Worm (Caenorhabditis elegans) whole organism, young adult: ENCODE data around the gene srlf-15.
A peak's percentile ranks its signal among the peaks of the same experiment; 100 is the strongest.

Experiments
- B0019.2 ChIP-seq: fragments of 200-800 bp; sonication (Bioruptor generic); conservative IDR thresholded peaks from 2 replicates; pipeline ENCODE4 v1.3.6; 2022; ENCODE audit warnings: missing genetic modification reagents, missing genetic modification characterization, missing compliant biosample characterization
- F55B11.4 ChIP-seq: sonication (generic microtip); optimal IDR thresholded peaks from 2 replicates; lab custom pipeline; 2016; ENCODE audit warnings: missing compliant biosample characterization, missing genetic modification characterization, borderline replicate concordance; ENCODE audit not compliant: insufficient read depth
- F57C9.4 ChIP-seq: sonication (generic microtip); optimal IDR thresholded peaks from 2 replicates; lab custom pipeline; 2017; ENCODE audit warnings: mild to moderate bottlenecking, missing genetic modification characterization, missing compliant biosample characterization
- T07F8.4 ChIP-seq: sonication (generic microtip); optimal IDR thresholded peaks from 2 replicates; lab custom pipeline; 2016; ENCODE audit warnings: mild to moderate bottlenecking, missing genetic modification characterization, moderate library complexity, missing compliant biosample characterization
- Y67H2A.10 ChIP-seq: fragments of 200-800 bp; sonication (Bioruptor generic); conservative IDR thresholded peaks from 2 replicates; pipeline ENCODE4 v1.3.6; 2022; ENCODE audit warnings: missing genetic modification reagents, missing genetic modification characterization, missing compliant biosample characterization
- Y79H2A.3 ChIP-seq: fragments of 200-800 bp; sonication (Bioruptor generic); conservative IDR thresholded peaks from 2 replicates; pipeline ENCODE4 v1.3.6; 2022; ENCODE audit warnings: missing genetic modification reagents, missing genetic modification characterization, missing compliant biosample characterization
- ZK185.1 ChIP-seq: sonication (generic microtip); optimal IDR thresholded peaks from 2 replicates; lab custom pipeline; 2016; ENCODE audit warnings: mild to moderate bottlenecking, missing genetic modification characterization, missing compliant biosample characterization; ENCODE audit not compliant: poor library complexity, severe bottlenecking
- ama-1 ChIP-seq, 3 experiments: fragments of 150-350 bp in 1 of 3; sonication (generic microtip) in 2 of 3; optimal IDR thresholded peaks; 2 replicates each; lab custom pipeline; 2014 to 2018; ENCODE audit warnings: missing biosample characterization in 2 of 3, missing genetic modification characterization in 2 of 3, missing genetic modification reagents in 2 of 3
- attf-6 ChIP-seq: fragments of 200-800 bp; sonication (Bioruptor generic); IDR thresholded peaks from 2 replicates; pipeline ENCODE4 v1.3.6; 2022; ENCODE audit warnings: missing genetic modification reagents, missing genetic modification characterization, missing compliant biosample characterization
- ceh-27 ChIP-seq: fragments of 200-800 bp; sonication (Bioruptor generic); optimal IDR thresholded peaks from 2 replicates; lab custom pipeline; 2018; ENCODE audit warnings: mild to moderate bottlenecking, missing genetic modification characterization, moderate library complexity, missing compliant biosample characterization
- ceh-40 ChIP-seq: fragments of 200-800 bp; sonication (Bioruptor generic); IDR thresholded peaks from 2 replicates; pipeline ENCODE4 v1.3.6; 2022; ENCODE audit warnings: missing genetic modification characterization, missing compliant biosample characterization
- ceh-58 ChIP-seq: fragments of 200-800 bp; sonication (Bioruptor generic); IDR thresholded peaks from 2 replicates; pipeline ENCODE4 v1.3.6; 2022; ENCODE audit warnings: missing genetic modification characterization, missing compliant biosample characterization
- ceh-79 ChIP-seq: sonication (generic microtip); optimal IDR thresholded peaks from 2 replicates; lab custom pipeline; 2017; ENCODE audit warnings: mild to moderate bottlenecking, missing genetic modification characterization, missing compliant biosample characterization
- chd-7 ChIP-seq: sonication (generic microtip); optimal IDR thresholded peaks from 2 replicates; lab custom pipeline; 2016; ENCODE audit warnings: mild to moderate bottlenecking, missing genetic modification characterization, moderate library complexity, missing compliant biosample characterization
- dox-1 ChIP-seq: fragments of 200-800 bp; sonication (Bioruptor generic); IDR thresholded peaks from 2 replicates; pipeline ENCODE4 v1.3.6; 2022; ENCODE audit warnings: missing genetic modification reagents, missing genetic modification characterization, missing compliant biosample characterization
- dpl-1 ChIP-seq: fragments of 150-350 bp; optimal IDR thresholded peaks from 2 replicates; lab custom pipeline; 2014; ENCODE audit warnings: missing biosample characterization, missing genetic modification reagents, missing genetic modification characterization
- hlh-12 ChIP-seq: sonication (generic microtip); optimal IDR thresholded peaks from 2 replicates; lab custom pipeline; 2016; ENCODE audit warnings: missing genetic modification characterization, missing compliant biosample characterization
- hrde-1 ChIP-seq: sonication (generic microtip); optimal IDR thresholded peaks from 2 replicates; lab custom pipeline; 2016; ENCODE audit warnings: missing genetic modification characterization, mild to moderate bottlenecking, missing compliant biosample characterization, moderate library complexity, missing genotype, missing genetic modification reagents, borderline replicate concordance
- let-526 ChIP-seq: fragments of 200-800 bp; sonication (Bioruptor generic); IDR thresholded peaks from 2 replicates; pipeline ENCODE4 v1.3.6; 2022; ENCODE audit warnings: missing genetic modification reagents, missing genetic modification characterization, missing compliant biosample characterization
- lin-35 ChIP-seq, 3 experiments: fragments of 150-350 bp in 2 of 3; sonication (generic microtip) in 1 of 3; optimal IDR thresholded peaks; 2 replicates each; lab custom pipeline; 2014 to 2018; ENCODE audit warnings: missing biosample characterization in 3 of 3, missing genetic modification characterization in 3 of 3, missing genetic modification reagents in 3 of 3
- madf-3 ChIP-seq: fragments of 200-800 bp; sonication (Bioruptor generic); IDR thresholded peaks from 2 replicates; pipeline ENCODE4 v1.3.6; 2022; ENCODE audit warnings: missing genetic modification reagents, missing genetic modification characterization, missing compliant biosample characterization
- madf-6 ChIP-seq: fragments of 200-800 bp; sonication (Bioruptor generic); IDR thresholded peaks from 2 replicates; pipeline ENCODE4 v1.3.6; 2022; ENCODE audit warnings: missing genetic modification reagents, missing genetic modification characterization, missing compliant biosample characterization
- mcd-1 ChIP-seq: fragments of 200-800 bp; sonication (Bioruptor generic); IDR thresholded peaks from 2 replicates; pipeline ENCODE4 v1.3.6; 2022; ENCODE audit warnings: missing genetic modification reagents, missing genetic modification characterization, missing compliant biosample characterization
- mes-4 ChIP-seq: sonication (generic microtip); optimal IDR thresholded peaks from 2 replicates; lab custom pipeline; 2016; ENCODE audit warnings: missing genotype, missing genetic modification characterization, missing compliant biosample characterization
- nhr-120 ChIP-seq: fragments of 200-800 bp; sonication (Bioruptor generic); IDR thresholded peaks from 2 replicates; pipeline ENCODE4 v1.3.6; 2022; ENCODE audit warnings: missing genetic modification characterization, missing compliant biosample characterization
- nhr-27 ChIP-seq: fragments of 200-800 bp; sonication (Bioruptor generic); optimal IDR thresholded peaks from 2 replicates; lab custom pipeline; 2018; ENCODE audit warnings: mild to moderate bottlenecking, missing genetic modification characterization, moderate library complexity, missing compliant biosample characterization
- pbrm-1 ChIP-seq: fragments of 200-800 bp; sonication (Bioruptor generic); IDR thresholded peaks from 2 replicates; pipeline ENCODE4 v1.3.6; 2022; ENCODE audit warnings: missing genetic modification reagents, missing genetic modification characterization, missing compliant biosample characterization
- rcor-1 ChIP-seq: fragments of 200-800 bp; sonication (Bioruptor generic); IDR thresholded peaks from 2 replicates; pipeline ENCODE4 v1.3.6; 2022; ENCODE audit warnings: missing genetic modification reagents, missing genetic modification characterization, missing compliant biosample characterization
- sdz-38 ChIP-seq: sonication (generic microtip); optimal IDR thresholded peaks from 2 replicates; lab custom pipeline; 2016; ENCODE audit warnings: missing genotype, missing genetic modification characterization, missing compliant biosample characterization
- sea-2 ChIP-seq: fragments of 200-800 bp; sonication (Bioruptor generic); IDR thresholded peaks from 2 replicates; pipeline ENCODE4 v1.3.6; 2022; ENCODE audit warnings: missing genetic modification characterization, missing compliant biosample characterization
- snpc-1.1 ChIP-seq: sonication (generic microtip); optimal IDR thresholded peaks from 2 replicates; lab custom pipeline; 2017; ENCODE audit warnings: missing genetic modification characterization, mild to moderate bottlenecking, missing compliant biosample characterization, antibody characterized with exemption, moderate library complexity, missing genotype, missing genetic modification reagents; ENCODE audit not compliant: insufficient read depth
- somi-1 ChIP-seq: fragments of 200-800 bp; sonication (Bioruptor generic); optimal IDR thresholded peaks from 2 replicates; lab custom pipeline; 2018; ENCODE audit warnings: mild to moderate bottlenecking, missing genetic modification characterization, missing compliant biosample characterization
- tlf-1 ChIP-seq: fragments of 200-800 bp; sonication (Bioruptor generic); optimal IDR thresholded peaks from 2 replicates; lab custom pipeline; 2018; ENCODE audit warnings: mild to moderate bottlenecking, missing genetic modification characterization, missing compliant biosample characterization
- ztf-22 ChIP-seq: fragments of 200-800 bp; sonication (Bioruptor generic); optimal IDR thresholded peaks from 2 replicates; lab custom pipeline; 2018; ENCODE audit warnings: mild to moderate bottlenecking, missing genetic modification characterization, moderate library complexity, missing compliant biosample characterization
- ztf-26 ChIP-seq: sonication (generic microtip); optimal IDR thresholded peaks from 2 replicates; lab custom pipeline; 2017; ENCODE audit warnings: missing genetic modification characterization, missing compliant biosample characterization

Gene srlf-15

DNA sequence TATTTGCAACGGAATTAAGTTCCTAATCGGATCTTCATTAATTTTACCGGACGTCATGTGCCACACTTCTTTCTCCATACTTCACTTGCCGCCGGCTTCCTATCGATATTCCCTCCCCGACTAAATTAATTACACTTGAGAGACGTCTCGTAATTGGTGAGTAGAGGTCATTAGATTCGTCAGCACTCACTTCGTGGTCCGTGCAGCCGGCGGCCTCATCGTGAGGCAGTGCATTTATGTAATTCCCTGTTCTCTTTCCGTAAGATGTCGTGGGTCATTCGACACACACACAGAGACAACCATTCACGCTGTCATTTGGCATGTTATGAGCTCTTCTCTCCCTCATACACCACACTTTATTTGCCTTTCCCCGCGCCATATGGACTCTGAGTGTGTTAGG, 45.3 kb upstream of the srlf-15 start:
- TF ChIP-seq ztf-26 (tag; lab: Kevin White, UChicago) (no peak), ZK185.1 (tag; lab: Kevin White, UChicago) (no peak), nhr-120 (GFP tag; lab: Robert Waterston, UW) (no peak), ceh-58 (GFP tag; lab: Robert Waterston, UW) (no peak), tlf-1 (GFP tag; lab: Kevin White, UChicago) (no peak), ceh-27 (no peak), attf-6 (GFP tag; lab: Robert Waterston, UW) (no peak)

DNA sequence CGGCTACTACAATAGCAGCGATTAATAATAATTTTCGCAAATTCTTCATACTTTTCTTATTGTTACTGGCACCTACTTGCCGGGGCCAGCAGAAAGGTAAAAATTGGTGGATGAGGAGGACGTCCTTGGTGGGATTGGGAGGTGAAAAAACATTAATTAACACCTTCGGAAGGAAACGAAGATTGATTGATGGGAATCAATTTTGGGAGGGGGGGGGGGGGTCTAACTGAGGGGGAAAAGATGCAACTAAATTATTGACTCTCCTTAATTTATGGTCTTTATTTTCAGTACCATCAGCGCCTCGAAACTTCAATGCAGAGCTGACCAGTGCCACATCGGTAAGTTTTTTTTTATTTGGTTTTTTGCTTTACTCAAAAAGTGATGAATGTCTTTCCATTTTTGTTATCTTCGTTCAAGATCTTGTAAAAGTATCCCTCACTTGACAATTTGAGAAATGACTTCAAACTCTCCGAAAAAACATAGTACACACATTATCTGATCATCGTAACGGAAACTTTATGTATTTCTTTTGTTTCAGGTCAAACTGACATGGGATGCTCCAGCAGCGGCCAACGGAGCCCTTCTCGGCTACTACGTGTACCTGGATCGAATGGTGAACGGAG, 42.2 kb upstream of the srlf-15 start:
- TF ChIP-seq F57C9.4 (no peak), dpl-1 (no peak), ztf-22 (GFP tag; lab: Kevin White, UChicago) (no peak), Y79H2A.3 (GFP tag; lab: Robert Waterston, UW) (no peak), ceh-79 (tag; lab: Kevin White, UChicago) (no peak), somi-1 (no peak), T07F8.4 (tag; lab: Kevin White, UChicago) (no peak), B0019.2 (GFP tag; lab: Robert Waterston, UW) (no peak), dox-1 (no peak)

DNA sequence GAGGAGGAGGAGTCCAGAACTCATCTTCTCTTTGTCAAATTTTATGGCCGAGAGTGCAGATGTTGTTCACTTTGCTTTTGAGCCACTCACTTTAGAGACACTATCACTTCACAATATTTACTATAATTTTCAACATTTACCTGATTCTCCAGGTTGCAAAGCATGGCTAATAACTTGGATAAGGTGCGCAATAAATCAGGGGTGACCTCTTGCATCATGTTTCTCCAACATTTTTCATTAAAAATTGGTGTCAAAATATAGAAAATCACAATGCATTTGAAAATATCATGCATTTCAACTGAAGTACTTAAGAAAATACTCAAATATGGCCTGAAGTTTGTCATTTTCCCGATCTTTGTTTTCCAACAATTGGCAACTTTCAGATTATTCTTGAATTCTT, 40.3 kb upstream of the srlf-15 start:
- TF ChIP-seq nhr-120 (GFP tag; lab: Robert Waterston, UW) (no peak), somi-1 (no peak), mes-4 (tag; lab: Kevin White, UChicago) (no peak), pbrm-1 (GFP tag; lab: Robert Waterston, UW) (no peak), sdz-38 (tag; lab: Kevin White, UChicago) (no peak), nhr-27 (tag; lab: Kevin White, UChicago) (no peak), F55B11.4 (no peak), madf-3 (GFP tag; lab: Robert Waterston, UW) (no peak), chd-7 (tag; lab: Kevin White, UChicago) (no peak), dpl-1 (no peak)

DNA sequence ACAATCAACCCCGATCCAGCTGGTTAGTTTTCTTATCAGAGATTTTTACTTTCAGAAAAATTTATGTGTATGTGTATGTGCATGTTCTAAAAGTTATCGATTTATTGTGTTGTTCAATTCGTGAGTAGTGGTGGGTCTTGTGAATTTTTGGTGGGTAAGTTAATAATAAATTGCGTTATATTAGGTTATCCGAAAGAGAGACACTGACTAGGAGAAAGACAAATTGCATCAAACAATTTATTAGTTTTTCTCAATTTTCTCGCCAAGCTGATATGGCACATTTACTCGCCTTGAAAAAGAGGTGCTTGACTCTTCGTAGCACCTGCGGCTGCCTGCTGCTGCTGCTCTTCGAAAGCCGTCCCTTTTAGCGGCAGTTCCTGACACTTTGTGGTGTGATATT, 36.8 kb upstream of the srlf-15 start:
- TF ChIP-seq hlh-12 (tag; lab: Kevin White, UChicago), result no peak
- 0 out of 2 replicates have a peak, but pooled peaks have one; percentile 9 for TF ChIP-seq mcd-1 (GFP tag; lab: Robert Waterston, UW)
- TF ChIP-seq mes-4 (tag; lab: Kevin White, UChicago), result no peak
- no peak for TF ChIP-seq ama-1 (optimal IDR thresholded peaks at IDR 0.05; lab: Kevin White, UChicago)
- TF ChIP-seq ama-1 (GFP tag; optimal IDR thresholded peaks at IDR 0.05; lab: Kevin White, UChicago), result no peak
- TF ChIP-seq nhr-120 (GFP tag; lab: Robert Waterston, UW), result no peak
- no peak for TF ChIP-seq F55B11.4
- TF ChIP-seq, all 124 proteins: peak for 1

DNA sequence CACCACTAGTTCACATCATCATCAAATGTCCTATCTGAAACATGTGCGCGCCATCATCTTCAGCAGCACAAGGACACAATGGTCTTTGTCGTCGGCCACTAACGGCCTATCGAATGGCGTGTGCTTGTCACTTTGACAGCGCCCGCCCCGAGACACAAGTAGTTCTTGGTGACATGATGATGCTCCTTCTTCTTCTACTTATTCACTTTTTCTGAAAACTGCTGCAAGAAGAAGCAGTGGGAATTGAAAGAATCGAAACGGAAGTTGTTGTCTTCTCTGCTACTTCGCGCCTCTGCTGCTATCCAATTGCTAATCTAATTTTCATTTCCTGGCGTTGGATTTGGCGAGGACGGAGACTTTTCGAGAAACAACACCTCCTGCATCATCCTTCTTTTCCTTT, 31.5 kb upstream of the srlf-15 start:
- TF ChIP-seq sea-2 (GFP tag; lab: Robert Waterston, UW) (no peak), Y67H2A.10 (GFP tag; lab: Robert Waterston, UW) (no peak), ceh-58 (GFP tag; lab: Robert Waterston, UW) (no peak), hrde-1 (tag; lab: Kevin White, UChicago) (no peak), snpc-1.1 (tag; lab: Kevin White, UChicago) (no peak), madf-6 (GFP tag; lab: Robert Waterston, UW) (no peak), rcor-1 (GFP tag; lab: Robert Waterston, UW) (no peak), let-526 (no peak), lin-35 (GFP tag; optimal IDR thresholded peaks at IDR 0.05; lab: Kevin White, UChicago) (no peak), ceh-40 (no peak), F55B11.4 (no peak)
